Fruit fly (Drosophila melanogaster) whole organism, embryonic: ENCODE results near the gene CG7509.

Experiments used
- CG10267 ChIP-seq: fragments of 200-800 bp; sonication (Bioruptor generic); optimal IDR thresholded peaks from 2 replicates; lab custom pipeline; 2018; ENCODE audit warnings: missing biosample characterization, mild to moderate bottlenecking, missing genetic modification characterization, moderate library complexity
- CG10274 ChIP-seq: fragments of 200-800 bp; sonication (Bioruptor generic); optimal IDR thresholded peaks from 3 replicates; lab custom pipeline; 2017; ENCODE audit warnings: missing biosample characterization, mild to moderate bottlenecking, missing genetic modification characterization
- CG10565 ChIP-seq: fragments of 200-800 bp; sonication (Bioruptor generic); optimal IDR thresholded peaks from 3 replicates; lab custom pipeline; 2016; ENCODE audit warnings: missing biosample characterization, mild to moderate bottlenecking, missing genetic modification characterization
- CG10979 ChIP-seq: fragments of 200-800 bp; sonication (Bioruptor generic); optimal IDR thresholded peaks from 2 replicates; lab custom pipeline; 2018; ENCODE audit warnings: missing biosample characterization, mild to moderate bottlenecking, missing genetic modification characterization, moderate library complexity
- CG13624 ChIP-seq: fragments of 200-800 bp; sonication (Bioruptor generic); optimal IDR thresholded peaks from 2 replicates; lab custom pipeline; 2016; ENCODE audit warnings: missing biosample characterization, missing genetic modification characterization
- CG14014 ChIP-seq: fragments of 200-800 bp; sonication (Bioruptor generic); IDR thresholded peaks from 2 replicates; pipeline ENCODE4 v1.3.6; 2022; ENCODE audit warnings: missing biosample characterization, missing genetic modification characterization
- CG14860 ChIP-seq: fragments of 200-800 bp; sonication (Bioruptor generic); IDR thresholded peaks from 3 replicates; pipeline ENCODE4 v1.3.6; 2022; ENCODE audit warnings: missing biosample characterization, missing genetic modification characterization; ENCODE audit not compliant: partially characterized antibody
- CG1529 ChIP-seq: fragments of 200-800 bp; sonication (Bioruptor generic); optimal IDR thresholded peaks from 3 replicates; lab custom pipeline; 2018; ENCODE audit warnings: missing biosample characterization, missing genetic modification characterization
- CG16779 ChIP-seq: fragments of 200-800 bp; sonication (Bioruptor generic); IDR thresholded peaks from 2 replicates; pipeline ENCODE4 v1.3.6; 2022; ENCODE audit warnings: missing biosample characterization, missing genetic modification characterization
- CG17912 ChIP-seq: fragments of 200-800 bp; sonication (Bioruptor generic); optimal IDR thresholded peaks from 2 replicates; lab custom pipeline; 2018; ENCODE audit warnings: missing biosample characterization, mild to moderate bottlenecking, missing genetic modification characterization
- CG2120 ChIP-seq: fragments of 200-800 bp; sonication (Bioruptor generic); optimal IDR thresholded peaks from 3 replicates; lab custom pipeline; 2016; ENCODE audit warnings: missing biosample characterization, missing genetic modification characterization
- CG2199 ChIP-seq: fragments of 200-800 bp; sonication (Bioruptor generic); IDR thresholded peaks from 3 replicates; pipeline ENCODE4 v1.3.6; 2022; ENCODE audit warnings: missing biosample characterization, missing genetic modification characterization
- CG2202 ChIP-seq: fragments of 200-800 bp; sonication (Bioruptor generic); optimal IDR thresholded peaks from 2 replicates; lab custom pipeline; 2018; ENCODE audit warnings: missing biosample characterization, mild to moderate bottlenecking, missing genetic modification characterization
- CG2678 ChIP-seq: fragments of 200-800 bp; sonication (Bioruptor generic); optimal IDR thresholded peaks from 3 replicates; lab custom pipeline; 2019; ENCODE audit warnings: missing biosample characterization, mild to moderate bottlenecking, missing genetic modification characterization, moderate library complexity
- CG30020 ChIP-seq: fragments of 200-800 bp; optimal IDR thresholded peaks from 2 replicates; lab custom pipeline; 2019; ENCODE audit warnings: missing biosample characterization, mild to moderate bottlenecking, missing genetic modification characterization, moderate library complexity
- CG32532 ChIP-seq: fragments of 200-800 bp; sonication (Bioruptor generic); IDR thresholded peaks from 2 replicates; pipeline ENCODE4 v1.3.6; 2022; ENCODE audit warnings: missing biosample characterization, missing genetic modification characterization
- CG34422 ChIP-seq: fragments of 200-800 bp; sonication (Bioruptor generic); IDR thresholded peaks from 3 replicates; pipeline ENCODE4 v1.3.6; 2022; ENCODE audit warnings: missing biosample characterization, missing genetic modification characterization
- CG5953 ChIP-seq: fragments of 200-800 bp; sonication (Bioruptor generic); IDR thresholded peaks from 2 replicates; pipeline ENCODE4 v1.3.6; 2022; ENCODE audit warnings: missing biosample characterization, missing genetic modification characterization
- CG6765 ChIP-seq: fragments of 200-800 bp; sonication (Bioruptor generic); optimal IDR thresholded peaks from 3 replicates; lab custom pipeline; 2017; ENCODE audit warnings: missing biosample characterization, mild to moderate bottlenecking, missing genetic modification characterization
- CG7786 ChIP-seq: fragments of 200-800 bp; sonication (Bioruptor generic); optimal IDR thresholded peaks from 2 replicates; lab custom pipeline; 2016; ENCODE audit warnings: missing biosample characterization, missing genetic modification characterization
- Dbx ChIP-seq: fragments of 200-800 bp; sonication (Bioruptor generic); IDR thresholded peaks from 3 replicates; pipeline ENCODE4 v1.3.6; 2022; ENCODE audit warnings: missing biosample characterization, missing genetic modification characterization
- Doc3 ChIP-seq: fragments of 200-800 bp; sonication (Bioruptor generic); IDR thresholded peaks from 3 replicates; pipeline ENCODE4 v1.3.6; 2022; ENCODE audit warnings: missing biosample characterization, missing genetic modification characterization; ENCODE audit not compliant: partially characterized antibody
- Eip74EF ChIP-seq, 2 experiments: fragments of 200-800 bp in 1 of 2; fragments of >200 bp in 1 of 2; sonication (Bioruptor generic) in 1 of 2; optimal IDR thresholded peaks; 2 replicates each; lab custom pipeline; 2017 to 2019; ENCODE audit warnings: missing biosample characterization in 2 of 2, missing genetic modification characterization in 2 of 2, mild to moderate bottlenecking in 1 of 2, moderate library complexity in 1 of 2
- Gug ChIP-seq: fragments of 200-800 bp; sonication (Bioruptor generic); IDR thresholded peaks from 4 replicates; pipeline ENCODE4 v1.3.6; 2022; ENCODE audit warnings: missing biosample characterization, missing genetic modification characterization
- H15 ChIP-seq: fragments of 200-800 bp; sonication (Bioruptor generic); IDR thresholded peaks from 3 replicates; pipeline ENCODE4 v1.3.6; 2022; ENCODE audit warnings: missing biosample characterization, missing genetic modification characterization
- HLH54F ChIP-seq: fragments of 200-800 bp; sonication (Bioruptor generic); optimal IDR thresholded peaks from 3 replicates; lab custom pipeline; 2016; ENCODE audit warnings: missing biosample characterization, missing genetic modification characterization
- Hmr ChIP-seq: fragments of 200-800 bp; sonication (Bioruptor generic); optimal IDR thresholded peaks from 3 replicates; lab custom pipeline; 2017; ENCODE audit warnings: mild to moderate bottlenecking, missing biosample characterization, missing genetic modification reagents, missing genetic modification characterization
- Hr51 ChIP-seq, 2 experiments: fragments of 200-800 bp; sonication (Bioruptor generic); optimal IDR thresholded peaks; 2 replicates in 1 of 2; 3 replicates in 1 of 2; lab custom pipeline; 2016 to 2018; ENCODE audit warnings: missing biosample characterization in 2 of 2, missing genetic modification characterization in 2 of 2, mild to moderate bottlenecking in 1 of 2, moderate library complexity in 1 of 2
- MTF-1 ChIP-seq: fragments of 200-800 bp; sonication (Bioruptor generic); optimal IDR thresholded peaks from 2 replicates; lab custom pipeline; 2018; ENCODE audit warnings: missing biosample characterization, mild to moderate bottlenecking, missing genetic modification characterization, borderline replicate concordance
- Mad ChIP-seq: fragments of 200-800 bp; sonication (Bioruptor generic); optimal IDR thresholded peaks from 2 replicates; lab custom pipeline; 2016; ENCODE audit warnings: missing biosample characterization, missing genetic modification characterization
- Med ChIP-seq: fragments of 200-800 bp; sonication (Bioruptor generic); peaks from one replicate; lab custom pipeline; 2016; ENCODE audit warnings: missing biosample characterization, missing genetic modification characterization, mild to moderate bottlenecking, inconsistent platforms, moderate library complexity
- Opbp ChIP-seq: fragments of 200-800 bp; sonication (Bioruptor generic); IDR thresholded peaks from 3 replicates; pipeline ENCODE4 v1.3.6; 2022; ENCODE audit warnings: missing biosample characterization, missing genetic modification characterization; ENCODE audit not compliant: partially characterized antibody
- Six4 ChIP-seq: fragments of 200-800 bp; sonication (Bioruptor generic); optimal IDR thresholded peaks from 2 replicates; lab custom pipeline; 2016; ENCODE audit warnings: missing biosample characterization, missing genetic modification characterization
- abd-A ChIP-seq: fragments of 200-800 bp; sonication (Bioruptor generic); optimal IDR thresholded peaks from 3 replicates; lab custom pipeline; 2019; ENCODE audit warnings: missing biosample characterization, mild to moderate bottlenecking, missing genetic modification characterization, moderate library complexity
- az2 ChIP-seq: fragments of 200-800 bp; sonication (Bioruptor generic); optimal IDR thresholded peaks from 3 replicates; lab custom pipeline; 2016; ENCODE audit warnings: missing biosample characterization, missing genetic modification characterization
- cg ChIP-seq: fragments of 200-800 bp; sonication (Bioruptor generic); optimal IDR thresholded peaks from 3 replicates; lab custom pipeline; 2019; ENCODE audit warnings: missing biosample characterization, mild to moderate bottlenecking, missing genetic modification characterization, moderate library complexity
- ci ChIP-seq: fragments of 200-800 bp; sonication (Bioruptor generic); IDR thresholded peaks from 3 replicates; pipeline ENCODE4 v1.3.6; 2022; ENCODE audit warnings: missing biosample characterization, missing genetic modification characterization
- danr ChIP-seq: fragments of 200-800 bp; sonication (Bioruptor generic); IDR thresholded peaks from 2 replicates; pipeline ENCODE4 v1.3.6; 2022; ENCODE audit warnings: missing biosample characterization, missing genetic modification characterization
- dati ChIP-seq: fragments of 200-800 bp; sonication (Bioruptor generic); IDR thresholded peaks from 2 replicates; pipeline ENCODE4 v1.3.6; 2022; ENCODE audit warnings: missing biosample characterization, missing genetic modification characterization
- eve ChIP-seq, 2 experiments: fragments of >200 bp; optimal IDR thresholded peaks; 2 replicates each; lab custom pipeline; 2017; ENCODE audit warnings: missing biosample characterization in 2 of 2, missing genetic modification characterization in 2 of 2
- eyg ChIP-seq: fragments of 200-800 bp; sonication (Bioruptor generic); optimal IDR thresholded peaks from 3 replicates; lab custom pipeline; 2016; ENCODE audit warnings: missing biosample characterization, missing genetic modification characterization
- fu2 ChIP-seq: fragments of 200-800 bp; sonication (Bioruptor generic); optimal IDR thresholded peaks from 2 replicates; lab custom pipeline; 2016; ENCODE audit warnings: missing biosample characterization, missing genetic modification characterization
- grau ChIP-seq: fragments of 200-800 bp; optimal IDR thresholded peaks from 3 replicates; lab custom pipeline; 2019; ENCODE audit warnings: missing biosample characterization, mild to moderate bottlenecking, missing genetic modification characterization, moderate library complexity
- ken ChIP-seq: fragments of 200-800 bp; sonication (Bioruptor generic); IDR thresholded peaks from 3 replicates; pipeline ENCODE4 v1.3.6; 2022; ENCODE audit warnings: missing biosample characterization, missing genetic modification characterization
- klu ChIP-seq: fragments of 200-800 bp; sonication (Bioruptor generic); IDR thresholded peaks from 2 replicates; pipeline ENCODE4 v1.3.6; 2022; ENCODE audit warnings: missing biosample characterization, missing genetic modification characterization
- lab ChIP-seq: fragments of 200-800 bp; sonication (Bioruptor generic); optimal IDR thresholded peaks from 3 replicates; lab custom pipeline; 2017; ENCODE audit warnings: missing biosample characterization, missing genetic modification characterization, mild to moderate bottlenecking, moderate library complexity, missing genetic modification reagents
- mirr ChIP-seq: fragments of 200-800 bp; sonication (Bioruptor generic); optimal IDR thresholded peaks from 3 replicates; lab custom pipeline; 2018; ENCODE audit warnings: missing biosample characterization, mild to moderate bottlenecking, missing genetic modification characterization
- nau ChIP-seq: fragments of 200-800 bp; sonication (Bioruptor generic); optimal IDR thresholded peaks from 3 replicates; lab custom pipeline; 2017; ENCODE audit warnings: missing biosample characterization, mild to moderate bottlenecking, missing genetic modification characterization, missing genetic modification reagents
- sens ChIP-seq: fragments of 200-800 bp; sonication (Bioruptor generic); peaks from one replicate; lab custom pipeline; 2016; ENCODE audit warnings: missing biosample characterization, missing genetic modification characterization
- sim ChIP-seq: fragments of 200-800 bp; sonication (Bioruptor generic); IDR thresholded peaks from 2 replicates; pipeline ENCODE4 v1.3.6; 2022; ENCODE audit warnings: missing biosample characterization, missing genetic modification characterization
- ttk ChIP-seq: fragments of 200-800 bp; sonication (Bioruptor generic); IDR thresholded peaks from 2 replicates; pipeline ENCODE4 v2.1.2; 2022; ENCODE audit warnings: missing biosample characterization, missing genetic modification characterization

The CG7509 gene

dm6 chr3L:4844792-4845191 lies 39.7 kb upstream of the CG7509 start (continued):
- TF ChIP-seq ttk (GFP tag; lab: Robert Waterston, UW) = no peak
- TF ChIP-seq HLH54F (GFP tag; lab: Kevin White, UChicago) = no peak
- TF ChIP-seq lab (GFP tag; lab: Kevin White, UChicago) = peak; percentile 28
- TF ChIP-seq mirr (GFP tag; lab: Kevin White, UChicago) = no peak
- no peak for TF ChIP-seq CG30020
- no peak for TF ChIP-seq MTF-1 (GFP tag; lab: Kevin White, UChicago)
- TF ChIP-seq CG14860 = no peak
- TF ChIP-seq ken = no peak
- no peak for TF ChIP-seq fu2 (GFP tag; lab: Kevin White, UChicago)
- no peak for TF ChIP-seq CG5953 (GFP tag; lab: Robert Waterston, UW)
- no peak for TF ChIP-seq klu (GFP tag; lab: Robert Waterston, UW)
- no peak for TF ChIP-seq az2
- no peak for TF ChIP-seq Eip74EF (GFP tag; optimal IDR thresholded peaks at IDR 0.05; lab: Kevin White, UChicago)
- 0 out of 4 replicates have a peak, but pooled peaks have one; percentile 11 for TF ChIP-seq Gug (GFP tag; lab: Robert Waterston, UW)
- no peak for TF ChIP-seq Mad (GFP tag; lab: Kevin White, UChicago)
- peak in 1 of 2 experiments; percentile 11 for TF ChIP-seq eve (GFP tag; optimal IDR thresholded peaks at IDR 0.05; lab: Kevin White, UChicago)
- TF ChIP-seq CG10979 (tag; lab: Kevin White, UChicago) = no peak
- peak; percentile 30 for TF ChIP-seq sens (GFP tag; lab: Kevin White, UChicago)
- no peak for TF ChIP-seq CG10267
- no peak for TF ChIP-seq H15 (GFP tag; lab: Robert Waterston, UW)
- TF ChIP-seq Med = peak; percentile 64
- TF ChIP-seq CG2120 = peak; percentile 22
- TF ChIP-seq CG6765 (GFP tag; lab: Kevin White, UChicago) = no peak
- peak; percentile 23 for TF ChIP-seq CG2678 (tag; lab: Kevin White, UChicago)
- TF ChIP-seq sim (GFP tag; lab: Robert Waterston, UW) = no peak
- no peak for TF ChIP-seq CG10274 (GFP tag; lab: Kevin White, UChicago)
- TF ChIP-seq ci (GFP tag; lab: Robert Waterston, UW) = 0 out of 3 replicates have a peak, but pooled peaks have one; percentile 6
- TF ChIP-seq Dbx (GFP tag; lab: Robert Waterston, UW) = 0 out of 3 replicates have a peak, but pooled peaks have one; percentile 14
- TF ChIP-seq CG10565 (GFP tag; lab: Kevin White, UChicago) = no peak
- TF ChIP-seq CG14014 (GFP tag; lab: Robert Waterston, UW) = 0 out of 2 replicates have a peak, but pooled peaks have one; percentile 19
- TF ChIP-seq CG13624 (GFP tag; lab: Kevin White, UChicago) = no peak
- peak; percentile 23 for TF ChIP-seq Hmr
- TF ChIP-seq CG1529 (GFP tag; lab: Kevin White, UChicago) = no peak
- TF ChIP-seq Six4 (GFP tag; lab: Kevin White, UChicago) = no peak
- no peak for TF ChIP-seq CG2202 (tag; lab: Kevin White, UChicago)
- no peak for TF ChIP-seq Doc3 (GFP tag; lab: Robert Waterston, UW)
- no peak for TF ChIP-seq CG34422 (GFP tag; lab: Robert Waterston, UW)
- no peak for TF ChIP-seq CG7786 (GFP tag; lab: Kevin White, UChicago)
- TF ChIP-seq Hr51 (GFP tag; optimal IDR thresholded peaks at IDR 0.05; lab: Kevin White, UChicago) = peak in 1 of 2 experiments; percentile 11
- no peak for TF ChIP-seq CG17912
- no peak for TF ChIP-seq Opbp
- no peak for TF ChIP-seq dati (GFP tag; lab: Robert Waterston, UW)
- no peak for TF ChIP-seq CG2199
- TF ChIP-seq CG16779 (GFP tag; lab: Robert Waterston, UW) = no peak
- TF ChIP-seq cg (GFP tag; lab: Kevin White, UChicago) = no peak
- peak; percentile 21 for TF ChIP-seq grau (tag; lab: Kevin White, UChicago)
- TF ChIP-seq danr (GFP tag; lab: Robert Waterston, UW) = no peak
- TF ChIP-seq abd-A = peak; percentile 25
- no peak for TF ChIP-seq eyg (GFP tag; lab: Kevin White, UChicago)
- no peak for TF ChIP-seq nau
- 0 out of 2 replicates have a peak, but pooled peaks have one; percentile 5 for TF ChIP-seq CG32532
